Worm (Caenorhabditis elegans): Measurements from ENCODE around the gene snt-2.

The snt-2 gene

ce11 chrIII:744459-744858 lies 49.1 kb downstream of the snt-2 start:
- no peak for TF ChIP-seq ama-1 (optimal IDR thresholded peaks at IDR 0.05)
- TF ChIP-seq ama-1 (GFP tag; optimal IDR thresholded peaks at IDR 0.05), result no peak
- no peak for TF ChIP-seq T07F8.4 (tag; optimal IDR thresholded peaks at IDR 0.05)
- TF ChIP-seq Y56A3A.18 (GFP tag; IDR thresholded peaks at IDR 0.05), result no peak
- no peak for TF ChIP-seq Y53G8AR.9 (GFP tag; conservative IDR thresholded peaks at IDR 0.05)
- no peak for TF ChIP-seq nhr-120 (GFP tag; IDR thresholded peaks at IDR 0.05)
- no peak for TF ChIP-seq dpl-1 (GFP tag; optimal IDR thresholded peaks at IDR 0.05)
- TF ChIP-seq lsl-1 (GFP tag; optimal IDR thresholded peaks at IDR 0.05), result no peak
- no peak for TF ChIP-seq die-1 (tag; optimal IDR thresholded peaks at IDR 0.05)
- TF ChIP-seq efl-1 (GFP tag; optimal IDR thresholded peaks at IDR 0.05), result no peak
- no peak for TF ChIP-seq hmg-1.2 (GFP tag; IDR thresholded peaks at IDR 0.05)
- no peak for TF ChIP-seq cebp-1 (GFP tag; IDR thresholded peaks at IDR 0.05)
- TF ChIP-seq cebp-1 (tag; optimal IDR thresholded peaks at IDR 0.05), result no peak
- TF ChIP-seq mel-28 (tag; optimal IDR thresholded peaks at IDR 0.05; ENCODE audit: borderline replicate concordance), result no peak
- TF ChIP-seq attf-5 (GFP tag; optimal IDR thresholded peaks at IDR 0.05), result no peak
- TF ChIP-seq nhr-80 (tag; optimal IDR thresholded peaks at IDR 0.05), result no peak

ce11 chrIII:740382-740781 lies 53.2 kb downstream of the snt-2 start, which contains the start of gene idpp-1:
TSS of gene idpp-1 (plus strand) at chrIII:740682.
- TF ChIP-seq tbx-9 (tag; optimal IDR thresholded peaks at IDR 0.05; ENCODE audit: borderline replicate concordance) (no peak), xnd-1 (tag; optimal IDR thresholded peaks at IDR 0.05) (no peak), F10E7.11 (tag; optimal IDR thresholded peaks at IDR 0.05) (no peak), mxl-1 (tag; optimal IDR thresholded peaks at IDR 0.05) (no peak), attf-3 (GFP tag; conservative IDR thresholded peaks at IDR 0.05) (no peak), ztf-18 (tag; optimal IDR thresholded peaks at IDR 0.05) (no peak), ztf-22 (GFP tag; optimal IDR thresholded peaks at IDR 0.05) (no peak), let-526 (GFP tag; IDR thresholded peaks at IDR 0.05) (no peak)

All from whole organism, young adult.